Worm (Caenorhabditis elegans) whole organism, L4/young adult: ENCODE results near the gene srh-8.

Experiments used
- W03F9.2 ChIP-seq: fragments of 150-350 bp; optimal IDR thresholded peaks from 2 replicates; lab custom pipeline; 2014; ENCODE audit warnings: missing biosample characterization, missing genetic modification characterization
- dao-5 ChIP-seq: sonication (generic microtip); optimal IDR thresholded peaks from 2 replicates; lab custom pipeline; 2016; ENCODE audit warnings: missing genotype, missing genetic modification characterization, moderate library complexity, missing compliant biosample characterization
- him-1 ChIP-seq: sonication (generic microtip); optimal IDR thresholded peaks from 2 replicates; lab custom pipeline; 2016; ENCODE audit warnings: missing genotype, missing genetic modification reagents, missing genetic modification characterization, missing compliant biosample characterization

The srh-8 gene

ce11 chrV:4021776-4022175 lies 16.5 kb downstream of the srh-8 start, which contains the start of gene K09D9.14:
Gene K09D9.14 (minus strand): TSS chrV:4021876.
- TF ChIP-seq W03F9.2 (tag; lab: Kevin White, UChicago) (no peak), him-1 (tag; lab: Kevin White, UChicago) (no peak)

DNA sequence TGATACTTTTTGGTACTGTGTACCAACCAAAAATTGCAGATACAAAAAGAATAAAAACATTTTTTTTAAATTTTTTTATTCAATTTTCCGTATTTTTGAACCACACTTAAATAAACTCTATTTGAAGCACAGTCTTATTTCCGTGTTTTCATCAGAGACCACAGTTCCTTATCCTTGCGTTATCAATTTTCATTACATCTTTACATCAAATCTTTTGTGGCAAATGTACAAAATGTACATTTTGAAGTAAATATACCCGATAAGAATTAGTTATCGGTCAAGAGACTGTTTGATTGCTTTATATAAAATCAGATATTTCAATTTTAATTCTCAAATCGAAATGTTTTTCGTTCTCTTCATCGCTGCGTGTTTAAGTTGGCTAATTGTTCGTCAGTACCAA lies 17.0 kb downstream of the srh-8 start, which contains the start of gene cyp-35A3:
Gene cyp-35A3, plus strand, starts transcription at position 301 of the 400 bp plus-strand sequence.
- TF ChIP-seq him-1 (tag; lab: Kevin White, UChicago): no peak
- TF ChIP-seq dao-5 (tag; lab: Kevin White, UChicago): no peak
- no peak for TF ChIP-seq W03F9.2 (tag; lab: Kevin White, UChicago)

- no peak for TF ChIP-seq W03F9.2 (tag; lab: Kevin White, UChicago)
- no peak for TF ChIP-seq him-1 (tag; lab: Kevin White, UChicago)
- TF ChIP-seq dao-5 (tag; lab: Kevin White, UChicago): no peak
Observed at ce11 chrV:4024777-4025176, 19.5 kb downstream of the srh-8 start, which contains the start of gene K09D9.1. Gene K09D9.1 (plus strand): TSS chrV:4025047.

- no peak for TF ChIP-seq W03F9.2 (tag; lab: Kevin White, UChicago)
- TF ChIP-seq him-1 (tag; lab: Kevin White, UChicago): no peak
Observed at ce11 chrV:4029627-4030026, 24.3 kb downstream of the srh-8 start.

DNA sequence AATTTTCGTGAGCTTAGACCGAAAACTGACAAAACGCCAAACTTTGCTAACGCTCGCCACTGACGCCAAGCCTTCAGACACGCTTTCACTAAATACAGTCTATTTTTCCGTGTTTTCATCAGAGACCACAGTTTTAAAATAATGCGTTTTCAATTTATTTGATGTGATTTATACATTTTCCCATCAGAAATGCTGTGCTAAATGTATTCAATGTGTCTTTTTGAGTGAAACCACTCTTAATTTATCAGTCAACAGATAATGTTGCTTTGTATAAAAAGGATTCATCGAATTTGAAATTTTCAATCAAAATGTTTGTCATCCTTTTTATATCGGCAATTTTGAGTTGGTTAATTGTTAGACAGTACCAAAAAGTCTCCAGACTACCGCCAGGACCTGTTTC lies 26.0 kb downstream of the srh-8 start, which contains the start of gene cyp-35A4:
Gene cyp-35A4, plus strand, starts transcription at position 301 of the 400 bp plus-strand sequence.
- TF ChIP-seq dao-5 (tag; lab: Kevin White, UChicago) (no peak), him-1 (tag; lab: Kevin White, UChicago) (no peak), W03F9.2 (tag; lab: Kevin White, UChicago) (no peak)

ce11 chrV:4034303-4034702 lies 29.0 kb downstream of the srh-8 start, which contains the start of gene C49G7.7:
Gene C49G7.7 (plus strand): TSS chrV:4034476.
- TF ChIP-seq W03F9.2 (tag; lab: Kevin White, UChicago): no peak
- no peak for TF ChIP-seq him-1 (tag; lab: Kevin White, UChicago)
- TF ChIP-seq dao-5 (tag; lab: Kevin White, UChicago): no peak

ce11 chrV:4035811-4036210 lies 30.5 kb downstream of the srh-8 start, which contains the start of gene C49G7.13:
Gene C49G7.13 (plus strand): TSS chrV:4036111.
- TF ChIP-seq W03F9.2 (tag; lab: Kevin White, UChicago) (no peak), dao-5 (tag; lab: Kevin White, UChicago) (no peak), him-1 (tag; lab: Kevin White, UChicago) (no peak)

- no peak for TF ChIP-seq W03F9.2 (tag; lab: Kevin White, UChicago)
- no peak for TF ChIP-seq dao-5 (tag; lab: Kevin White, UChicago)
- no peak for TF ChIP-seq him-1 (tag; lab: Kevin White, UChicago)
Observed at ce11 chrV:4038110-4038509, 32.8 kb downstream of the srh-8 start, which contains the start of gene C49G7.12. Gene C49G7.12 (plus strand): TSS chrV:4038410.

ce11 chrV:4038557-4038956 lies 33.2 kb downstream of the srh-8 start:
- no peak for TF ChIP-seq dao-5 (tag; lab: Kevin White, UChicago)

DNA sequence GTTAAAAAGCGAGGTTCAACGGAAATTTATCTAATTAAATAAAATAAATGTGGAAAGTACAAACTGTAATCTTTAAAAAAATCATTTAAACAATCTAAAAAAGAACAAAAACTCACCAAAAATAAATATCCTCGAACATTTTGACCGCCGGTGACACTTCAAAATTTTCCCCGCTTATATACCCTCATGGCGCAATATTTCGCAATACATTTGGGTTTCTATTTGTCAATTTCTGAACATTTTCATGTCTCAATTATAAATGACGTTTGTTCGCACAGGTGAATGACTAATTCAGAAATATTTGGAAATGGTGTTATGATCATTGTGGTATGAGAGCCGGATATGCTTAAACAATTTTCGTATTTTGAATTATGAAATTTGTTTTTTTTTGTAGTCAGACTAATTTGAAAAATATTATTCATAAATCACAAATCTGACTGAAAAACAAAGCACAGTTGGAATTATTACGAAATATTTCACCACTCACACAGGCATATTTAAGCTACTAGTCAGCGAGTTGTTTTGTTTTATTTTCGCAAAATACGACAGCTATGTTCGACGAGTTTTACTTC lies 36.6 kb downstream of the srh-8 start, which contains the start of the genes C49G7.10 and irg-2:
Gene C49G7.10, minus strand, starts transcription at position 169 of the 572 bp plus-strand sequence.
Gene irg-2, plus strand, starts transcription at position 329 of the 572 bp plus-strand sequence.
- TF ChIP-seq dao-5 (tag; lab: Kevin White, UChicago): no peak
- TF ChIP-seq W03F9.2 (tag; lab: Kevin White, UChicago): peak; percentile 18

DNA sequence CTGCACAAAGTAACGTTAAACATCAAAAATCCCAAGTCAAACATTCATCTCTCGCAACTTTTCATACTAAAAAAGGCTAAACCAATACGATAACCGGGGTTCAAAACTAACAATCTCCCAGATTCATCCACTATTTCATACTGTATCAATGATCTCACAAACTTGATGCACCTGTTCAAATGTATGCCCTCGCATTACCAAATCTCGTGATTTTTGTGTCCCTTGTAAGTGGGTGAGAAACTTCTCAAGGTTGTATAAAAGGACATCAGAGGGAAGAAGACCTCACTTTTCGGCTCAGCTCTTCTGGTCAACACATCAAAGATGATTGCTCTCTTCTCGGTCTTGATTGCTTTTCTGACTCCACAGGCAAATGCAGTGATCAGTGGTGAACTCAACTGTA lies 38.3 kb downstream of the srh-8 start, which contains the start of gene phat-3:
Gene phat-3, plus strand, starts transcription at position 301 of the 400 bp plus-strand sequence.
- TF ChIP-seq dao-5 (tag; lab: Kevin White, UChicago) (no peak), W03F9.2 (tag; lab: Kevin White, UChicago) (no peak), him-1 (tag; lab: Kevin White, UChicago) (no peak)

DNA sequence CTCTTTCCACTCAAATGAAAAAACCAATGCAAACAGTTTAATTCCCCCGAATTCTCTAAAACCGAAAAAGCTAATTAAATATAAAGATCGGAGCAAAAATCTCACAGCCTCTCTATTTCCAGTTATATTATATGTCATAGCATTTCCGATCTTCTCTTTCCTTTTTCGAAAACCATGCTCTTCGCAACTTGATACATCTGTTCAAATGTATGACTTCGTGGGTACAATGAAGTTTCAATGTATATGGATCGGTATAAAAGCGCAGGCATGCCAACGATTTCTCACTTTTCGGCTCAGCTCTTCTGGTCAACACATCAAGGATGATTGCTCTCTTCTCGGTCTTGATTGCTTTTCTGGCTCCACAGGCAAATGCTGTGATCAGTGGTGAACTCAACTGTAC lies 40.8 kb downstream of the srh-8 start, which contains the start of gene phat-7:
Gene phat-7, plus strand, starts transcription at position 301 of the 400 bp plus-strand sequence.
- TF ChIP-seq dao-5 (tag; lab: Kevin White, UChicago): no peak
- TF ChIP-seq W03F9.2 (tag; lab: Kevin White, UChicago): no peak
- no peak for TF ChIP-seq him-1 (tag; lab: Kevin White, UChicago)

ce11 chrV:4047541-4047940 lies 42.2 kb downstream of the srh-8 start, which contains the start of gene srh-169:
Gene srh-169 (plus strand): TSS chrV:4047841.
- TF ChIP-seq dao-5 (tag; lab: Kevin White, UChicago) (no peak), W03F9.2 (tag; lab: Kevin White, UChicago) (no peak), him-1 (tag; lab: Kevin White, UChicago) (no peak)

DNA sequence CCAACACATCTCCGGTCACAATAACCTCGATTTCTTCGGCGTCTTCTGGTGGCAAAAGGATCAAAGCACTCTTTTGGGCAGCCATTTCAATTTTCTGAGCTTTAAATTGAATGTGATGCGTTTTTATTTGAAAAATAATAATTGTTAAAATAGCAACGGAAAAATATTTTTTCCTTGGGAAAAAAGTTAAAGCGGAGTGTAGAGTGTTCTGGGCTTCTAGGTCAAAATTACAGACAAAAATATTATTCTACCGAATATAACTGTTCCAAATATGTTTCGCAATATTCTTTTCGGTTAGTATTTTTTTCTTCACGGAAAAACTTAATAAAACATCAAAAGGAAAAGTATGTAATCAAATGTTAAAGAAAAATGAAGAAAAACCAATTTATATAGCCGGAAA lies 49.7 kb downstream of the srh-8 start, which contains the start of gene djr-1.2:
Gene djr-1.2, minus strand, starts transcription at position 101 of the 400 bp plus-strand sequence.
- TF ChIP-seq him-1 (tag; lab: Kevin White, UChicago) (no peak), dao-5 (tag; lab: Kevin White, UChicago) (no peak), W03F9.2 (tag; lab: Kevin White, UChicago) (no peak)
